Worm (Caenorhabditis elegans) whole organism, young adult: ENCODE data around the gene C18D11.7.

ENCODE experiments used
- B0019.2 ChIP-seq: fragments of 200-800 bp; sonication (Bioruptor generic); conservative IDR thresholded peaks from 2 replicates; pipeline ENCODE4 v1.3.6; 2022; ENCODE audit warnings: missing genetic modification reagents, missing genetic modification characterization, missing compliant biosample characterization
- C06A6.2 ChIP-seq: fragments of 200-800 bp; sonication (Bioruptor generic); conservative IDR thresholded peaks from 2 replicates; pipeline ENCODE4 v1.3.6; 2022; ENCODE audit warnings: missing genetic modification characterization, missing compliant biosample characterization
- F10E7.11 ChIP-seq: sonication (generic microtip); optimal IDR thresholded peaks from 2 replicates; lab custom pipeline; 2017; ENCODE audit warnings: mild to moderate bottlenecking, missing genetic modification characterization, moderate library complexity, missing compliant biosample characterization
- F33H1.4 ChIP-seq: fragments of 200-800 bp; sonication (Bioruptor generic); IDR thresholded peaks from 2 replicates; pipeline ENCODE4 v1.3.6; 2022; ENCODE audit warnings: missing genetic modification reagents, missing genetic modification characterization, missing compliant biosample characterization
- F39B2.1 ChIP-seq: fragments of 200-800 bp; sonication (Bioruptor generic); IDR thresholded peaks from 2 replicates; pipeline ENCODE4 v1.3.6; 2022; ENCODE audit warnings: missing genetic modification reagents, missing genetic modification characterization, missing compliant biosample characterization
- F55B11.4 ChIP-seq: sonication (generic microtip); optimal IDR thresholded peaks from 2 replicates; lab custom pipeline; 2016; ENCODE audit warnings: missing compliant biosample characterization, missing genetic modification characterization, borderline replicate concordance; ENCODE audit not compliant: insufficient read depth
- K11D2.4 ChIP-seq: fragments of 200-800 bp; sonication (Bioruptor generic); IDR thresholded peaks from 2 replicates; pipeline ENCODE4 v1.3.6; 2022; ENCODE audit warnings: missing genetic modification reagents, missing genetic modification characterization, missing compliant biosample characterization
- Y53G8AR.9 ChIP-seq: fragments of 200-800 bp; sonication (Bioruptor generic); conservative IDR thresholded peaks from 2 replicates; pipeline ENCODE4 v1.3.6; 2022; ENCODE audit warnings: missing genetic modification reagents, missing genetic modification characterization, missing compliant biosample characterization
- Y67H2A.10 ChIP-seq: fragments of 200-800 bp; sonication (Bioruptor generic); conservative IDR thresholded peaks from 2 replicates; pipeline ENCODE4 v1.3.6; 2022; ENCODE audit warnings: missing genetic modification reagents, missing genetic modification characterization, missing compliant biosample characterization
- Y95B8A.8 ChIP-seq: fragments of 200-800 bp; sonication (Bioruptor generic); IDR thresholded peaks from 2 replicates; pipeline ENCODE4 v1.3.6; 2022; ENCODE audit warnings: missing genetic modification reagents, missing genetic modification characterization, missing compliant biosample characterization
- ZK185.1 ChIP-seq: sonication (generic microtip); optimal IDR thresholded peaks from 2 replicates; lab custom pipeline; 2016; ENCODE audit warnings: mild to moderate bottlenecking, missing genetic modification characterization, missing compliant biosample characterization; ENCODE audit not compliant: poor library complexity, severe bottlenecking
- athp-1 ChIP-seq: sonication (generic microtip); optimal IDR thresholded peaks from 2 replicates; lab custom pipeline; 2017; ENCODE audit warnings: mild to moderate bottlenecking, missing genetic modification characterization, missing compliant biosample characterization
- attf-3 ChIP-seq: fragments of 200-800 bp; sonication (Bioruptor generic); conservative IDR thresholded peaks from 2 replicates; pipeline ENCODE4 v1.3.6; 2022; ENCODE audit warnings: missing genetic modification reagents, missing genetic modification characterization, missing compliant biosample characterization
- attf-5 ChIP-seq: fragments of 200-800 bp; sonication (Bioruptor generic); optimal IDR thresholded peaks from 2 replicates; lab custom pipeline; 2018; ENCODE audit warnings: mild to moderate bottlenecking, missing genetic modification characterization, missing compliant biosample characterization
- bed-1 ChIP-seq: fragments of 200-800 bp; sonication (Bioruptor generic); IDR thresholded peaks from 2 replicates; pipeline ENCODE4 v1.3.6; 2022; ENCODE audit warnings: missing genetic modification reagents, missing genetic modification characterization, missing compliant biosample characterization
- bed-2 ChIP-seq: fragments of 200-800 bp; sonication (Bioruptor generic); IDR thresholded peaks from 2 replicates; pipeline ENCODE4 v1.3.6; 2022; ENCODE audit warnings: missing genetic modification reagents, missing genetic modification characterization, missing compliant biosample characterization
- ccch-3 ChIP-seq: fragments of 200-800 bp; sonication (Bioruptor generic); optimal IDR thresholded peaks from 2 replicates; lab custom pipeline; 2018; ENCODE audit warnings: mild to moderate bottlenecking, missing genetic modification characterization, missing compliant biosample characterization
- ceh-100 ChIP-seq: fragments of 200-800 bp; sonication (Bioruptor generic); IDR thresholded peaks from 2 replicates; pipeline ENCODE4 v1.3.6; 2022; ENCODE audit warnings: missing genetic modification reagents, missing genetic modification characterization, missing compliant biosample characterization
- ceh-27 ChIP-seq: fragments of 200-800 bp; sonication (Bioruptor generic); optimal IDR thresholded peaks from 2 replicates; lab custom pipeline; 2018; ENCODE audit warnings: mild to moderate bottlenecking, missing genetic modification characterization, moderate library complexity, missing compliant biosample characterization
- ceh-79 ChIP-seq: sonication (generic microtip); optimal IDR thresholded peaks from 2 replicates; lab custom pipeline; 2017; ENCODE audit warnings: mild to moderate bottlenecking, missing genetic modification characterization, missing compliant biosample characterization
- ceh-91 ChIP-seq: fragments of 200-800 bp; sonication (Bioruptor generic); IDR thresholded peaks from 2 replicates; pipeline ENCODE4 v1.3.6; 2022; ENCODE audit warnings: missing genetic modification reagents, missing genetic modification characterization, missing compliant biosample characterization
- dox-1 ChIP-seq: fragments of 200-800 bp; sonication (Bioruptor generic); IDR thresholded peaks from 2 replicates; pipeline ENCODE4 v1.3.6; 2022; ENCODE audit warnings: missing genetic modification reagents, missing genetic modification characterization, missing compliant biosample characterization
- ets-4 ChIP-seq: fragments of 200-800 bp; sonication (Bioruptor generic); optimal IDR thresholded peaks from 2 replicates; lab custom pipeline; 2018; ENCODE audit warnings: mild to moderate bottlenecking, missing genetic modification characterization, missing compliant biosample characterization
- gei-17 ChIP-seq: fragments of 200-800 bp; sonication (Bioruptor generic); optimal IDR thresholded peaks from 2 replicates; lab custom pipeline; 2018; ENCODE audit warnings: mild to moderate bottlenecking, missing genetic modification characterization, missing compliant biosample characterization
- him-1 ChIP-seq: sonication (generic microtip); optimal IDR thresholded peaks from 2 replicates; lab custom pipeline; 2016; ENCODE audit warnings: missing genotype, missing genetic modification reagents, missing genetic modification characterization, missing compliant biosample characterization
- hlh-12 ChIP-seq: sonication (generic microtip); optimal IDR thresholded peaks from 2 replicates; lab custom pipeline; 2016; ENCODE audit warnings: missing genetic modification characterization, missing compliant biosample characterization
- hmg-20 ChIP-seq: fragments of 200-800 bp; sonication (Bioruptor generic); IDR thresholded peaks from 2 replicates; pipeline ENCODE4 v1.3.6; 2022; ENCODE audit warnings: missing genetic modification reagents, missing genetic modification characterization, missing compliant biosample characterization
- hrde-1 ChIP-seq: sonication (generic microtip); optimal IDR thresholded peaks from 2 replicates; lab custom pipeline; 2016; ENCODE audit warnings: missing genetic modification characterization, mild to moderate bottlenecking, missing compliant biosample characterization, moderate library complexity, missing genotype, missing genetic modification reagents, borderline replicate concordance
- hsf-1 ChIP-seq: fragments of 200-800 bp; sonication (Bioruptor generic); IDR thresholded peaks from 2 replicates; pipeline ENCODE4 v1.3.6; 2022; ENCODE audit warnings: missing genetic modification reagents, missing genetic modification characterization, missing compliant biosample characterization
- lin-26 ChIP-seq: fragments of 200-800 bp; sonication (Bioruptor generic); IDR thresholded peaks from 2 replicates; pipeline ENCODE4 v1.3.6; 2022; ENCODE audit warnings: missing genetic modification reagents, missing genetic modification characterization, missing compliant biosample characterization
- lin-35 ChIP-seq, 3 experiments: fragments of 150-350 bp in 2 of 3; sonication (generic microtip) in 1 of 3; optimal IDR thresholded peaks; 2 replicates each; lab custom pipeline; 2014 to 2018; ENCODE audit warnings: missing biosample characterization in 3 of 3, missing genetic modification characterization in 3 of 3, missing genetic modification reagents in 3 of 3
- lin-54 ChIP-seq: fragments of 200-800 bp; sonication (Bioruptor generic); optimal IDR thresholded peaks from 2 replicates; lab custom pipeline; 2018; ENCODE audit warnings: mild to moderate bottlenecking, missing genetic modification characterization, missing compliant biosample characterization
- lsl-1 ChIP-seq: fragments of 200-800 bp; sonication (Bioruptor generic); optimal IDR thresholded peaks from 2 replicates; lab custom pipeline; 2018; ENCODE audit warnings: mild to moderate bottlenecking, missing genetic modification characterization, moderate library complexity, missing compliant biosample characterization
- madf-10 ChIP-seq: sonication (generic microtip); optimal IDR thresholded peaks from 2 replicates; lab custom pipeline; 2016; ENCODE audit warnings: mild to moderate bottlenecking, missing genetic modification characterization, missing compliant biosample characterization
- madf-3 ChIP-seq: fragments of 200-800 bp; sonication (Bioruptor generic); IDR thresholded peaks from 2 replicates; pipeline ENCODE4 v1.3.6; 2022; ENCODE audit warnings: missing genetic modification reagents, missing genetic modification characterization, missing compliant biosample characterization
- mcd-1 ChIP-seq: fragments of 200-800 bp; sonication (Bioruptor generic); IDR thresholded peaks from 2 replicates; pipeline ENCODE4 v1.3.6; 2022; ENCODE audit warnings: missing genetic modification reagents, missing genetic modification characterization, missing compliant biosample characterization
- nfya-1 ChIP-seq: sonication (generic microtip); optimal IDR thresholded peaks from 2 replicates; lab custom pipeline; 2017; ENCODE audit warnings: antibody characterized with exemption, missing compliant biosample characterization, missing genetic modification characterization, borderline replicate concordance; ENCODE audit not compliant: insufficient read depth
- nfya-2 ChIP-seq: fragments of 200-800 bp; sonication (Bioruptor generic); IDR thresholded peaks from 2 replicates; pipeline ENCODE4 v1.3.6; 2022; ENCODE audit warnings: missing genetic modification reagents, missing genetic modification characterization, missing compliant biosample characterization
- nfyb-1 ChIP-seq: fragments of 200-800 bp; sonication (Bioruptor generic); IDR thresholded peaks from 2 replicates; pipeline ENCODE4 v1.3.6; 2022; ENCODE audit warnings: missing genetic modification reagents, missing genetic modification characterization, missing compliant biosample characterization
- nhr-80 ChIP-seq: sonication (generic microtip); optimal IDR thresholded peaks from 2 replicates; lab custom pipeline; 2016; ENCODE audit warnings: missing genetic modification characterization, missing compliant biosample characterization
- pbrm-1 ChIP-seq: fragments of 200-800 bp; sonication (Bioruptor generic); IDR thresholded peaks from 2 replicates; pipeline ENCODE4 v1.3.6; 2022; ENCODE audit warnings: missing genetic modification reagents, missing genetic modification characterization, missing compliant biosample characterization
- snpc-1.1 ChIP-seq: sonication (generic microtip); optimal IDR thresholded peaks from 2 replicates; lab custom pipeline; 2017; ENCODE audit warnings: missing genetic modification characterization, mild to moderate bottlenecking, missing compliant biosample characterization, antibody characterized with exemption, moderate library complexity, missing genotype, missing genetic modification reagents; ENCODE audit not compliant: insufficient read depth
- snpc-3.4 ChIP-seq: sonication (generic microtip); optimal IDR thresholded peaks from 2 replicates; lab custom pipeline; 2017; ENCODE audit warnings: missing genetic modification characterization, mild to moderate bottlenecking, missing compliant biosample characterization, antibody characterized with exemption, moderate library complexity, missing genotype, missing genetic modification reagents
- snpc-4 ChIP-seq, 5 experiments: fragments of 150-350 bp in 1 of 5; sonication (generic microtip) in 4 of 5; optimal IDR thresholded peaks; 2 replicates each; lab custom pipeline; 2014 to 2018; ENCODE audit warnings: missing genetic modification characterization in 5 of 5, missing biosample characterization in 3 of 5, antibody characterized with exemption in 2 of 5, mild to moderate bottlenecking in 2 of 5, missing compliant biosample characterization in 2 of 5, missing genotype in 2 of 5, moderate library complexity in 2 of 5, missing genetic modification reagents in 1 of 5
- zfh-2 ChIP-seq: fragments of 200-800 bp; sonication (Bioruptor generic); conservative IDR thresholded peaks from 2 replicates; pipeline ENCODE4 v1.3.6; 2022; ENCODE audit warnings: missing genetic modification reagents, missing genetic modification characterization, missing compliant biosample characterization
- zim-3 ChIP-seq: sonication (generic microtip); optimal IDR thresholded peaks from 2 replicates; lab custom pipeline; 2017; ENCODE audit warnings: mild to moderate bottlenecking, missing genetic modification characterization, moderate library complexity, missing compliant biosample characterization

The C18D11.7 gene

DNA sequence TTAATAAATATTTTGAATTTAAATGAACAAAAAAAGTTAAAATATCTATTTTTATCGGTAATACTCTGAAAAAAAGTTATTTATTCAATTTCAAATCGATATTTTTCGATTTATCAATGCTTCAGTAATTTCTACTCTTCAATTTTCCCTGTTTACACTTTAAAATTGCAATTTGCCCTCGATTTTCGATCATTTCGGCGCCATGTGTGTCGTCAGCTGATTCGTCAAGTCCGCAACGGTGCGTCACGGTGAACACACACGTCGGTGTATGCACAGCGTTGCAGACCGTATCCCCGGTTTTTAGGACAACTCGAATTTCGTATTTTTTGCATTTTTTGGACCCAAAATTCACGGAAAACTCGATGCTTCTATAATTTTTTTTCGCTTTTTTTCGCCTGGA is 16.7 kb upstream of the C18D11.7 start, which contains the start of gene C18D11.3 (continued):
- TF ChIP-seq ccch-3 (GFP tag; lab: Kevin White, UChicago), result no peak
- TF ChIP-seq K11D2.4 (GFP tag; lab: Robert Waterston, UW), result 0 out of 2 replicates have a peak, but pooled peaks have one; percentile 56
- no peak for TF ChIP-seq snpc-1.1 (tag; lab: Kevin White, UChicago)
- TF ChIP-seq nfyb-1 (GFP tag; lab: Robert Waterston, UW), result peak; percentile 80
- peak; percentile 93 for TF ChIP-seq dox-1 (GFP tag; lab: Robert Waterston, UW)
- no peak for TF ChIP-seq ZK185.1 (tag; lab: Kevin White, UChicago)
- peak; percentile 51 for TF ChIP-seq F33H1.4 (GFP tag; lab: Robert Waterston, UW)
- TF ChIP-seq Y53G8AR.9 (GFP tag; lab: Robert Waterston, UW), result 0 out of 2 replicates have a peak, but pooled peaks have one; percentile 48
- TF ChIP-seq him-1 (tag; lab: Kevin White, UChicago), result peak; percentile 16
- peak; percentile 27 for TF ChIP-seq ets-4 (GFP tag; lab: Kevin White, UChicago)
- TF ChIP-seq attf-3 (GFP tag; lab: Robert Waterston, UW), result no peak
- peak; percentile 84 for TF ChIP-seq mcd-1 (GFP tag; lab: Robert Waterston, UW)
- no peak for TF ChIP-seq hlh-12
- peak; percentile 32 for TF ChIP-seq athp-1 (tag; lab: Kevin White, UChicago)
- TF ChIP-seq zfh-2 (GFP tag; lab: Robert Waterston, UW), result peak; percentile 56; the same call in 1 of the 2 replicates
- peak; percentile 75 for TF ChIP-seq ceh-100 (GFP tag; lab: Robert Waterston, UW)
- TF ChIP-seq ceh-27 (GFP tag; lab: Kevin White, UChicago), result peak; percentile 88
- peak; percentile 15 for TF ChIP-seq madf-10
- no peak for TF ChIP-seq nfya-2 (GFP tag; lab: Robert Waterston, UW)
- TF ChIP-seq Y67H2A.10 (GFP tag; lab: Robert Waterston, UW), result peak; percentile 71; the same call in 1 of the 2 replicates
- TF ChIP-seq Y95B8A.8 (GFP tag; lab: Robert Waterston, UW), result no peak
- TF ChIP-seq hrde-1 (tag; lab: Kevin White, UChicago), result no peak
- peak; percentile 32 for TF ChIP-seq snpc-4 (GFP tag; optimal IDR thresholded peaks at IDR 0.05; lab: Kevin White, UChicago)
- TF ChIP-seq snpc-4 (tag; optimal IDR thresholded peaks at IDR 0.05; lab: Kevin White, UChicago), result peak in 3 of 4 experiments; percentile 26 to 71 (median 52)
- TF ChIP-seq C06A6.2, result peak; percentile 39; the same call in 1 of the 2 replicates
- TF ChIP-seq nhr-80 (tag; lab: Kevin White, UChicago), result peak; percentile 75
- peak; percentile 70; the same call in 1 of the 2 replicates for TF ChIP-seq lin-26
- TF ChIP-seq hmg-20 (GFP tag; lab: Robert Waterston, UW), result 0 out of 2 replicates have a peak, but pooled peaks have one; percentile 19
- no peak for TF ChIP-seq ceh-79 (tag; lab: Kevin White, UChicago)
- no peak for TF ChIP-seq F39B2.1
- TF ChIP-seq bed-2 (GFP tag; lab: Robert Waterston, UW), result no peak
- TF ChIP-seq gei-17, result no peak
- TF ChIP-seq F55B11.4 (tag; lab: Kevin White, UChicago), result no peak
- TF ChIP-seq lin-35 (GFP tag; optimal IDR thresholded peaks at IDR 0.05; lab: Kevin White, UChicago), result peak in 1 of 3 experiments; percentile 70
- no peak for TF ChIP-seq zim-3 (tag; lab: Kevin White, UChicago)
- TF ChIP-seq pbrm-1 (GFP tag; lab: Robert Waterston, UW), result peak; percentile 81
- peak; percentile 71 for TF ChIP-seq lin-54 (GFP tag; lab: Kevin White, UChicago)
- peak; percentile 84 for TF ChIP-seq lsl-1 (GFP tag; lab: Kevin White, UChicago)
- TF ChIP-seq snpc-3.4 (tag; lab: Kevin White, UChicago), result no peak
- TF ChIP-seq bed-1 (GFP tag; lab: Robert Waterston, UW), result no peak
- peak; percentile 57; the same call in 1 of the 2 replicates for TF ChIP-seq madf-3 (GFP tag; lab: Robert Waterston, UW)
- TF ChIP-seq hsf-1 (GFP tag; lab: Robert Waterston, UW), result 0 out of 2 replicates have a peak, but pooled peaks have one; percentile 37
- peak; percentile 94 for TF ChIP-seq attf-5 (GFP tag; lab: Kevin White, UChicago)
- peak; percentile 33; the same call in 1 of the 2 replicates for TF ChIP-seq ceh-91 (GFP tag; lab: Robert Waterston, UW)
- TF ChIP-seq B0019.2 (GFP tag; lab: Robert Waterston, UW), result 0 out of 2 replicates have a peak, but pooled peaks have one; percentile 46
- no peak for TF ChIP-seq F10E7.11 (tag; lab: Kevin White, UChicago)
- no peak for TF ChIP-seq nfya-1
